Worm (Caenorhabditis elegans) whole organism, midembryonic: ENCODE results near the gene pmp-3.

Experiments
- T22C8.4 ChIP-seq: fragments of 200-800 bp; sonication (Bioruptor generic); IDR thresholded peaks from 2 replicates; pipeline ENCODE4 v1.3.6; 2022; ENCODE audit warnings: missing genetic modification characterization, missing compliant biosample characterization
- cog-1 ChIP-seq: sonication (generic microtip); optimal IDR thresholded peaks from 2 replicates; lab custom pipeline; 2016; ENCODE audit warnings: missing genetic modification characterization, missing compliant biosample characterization

DNA sequence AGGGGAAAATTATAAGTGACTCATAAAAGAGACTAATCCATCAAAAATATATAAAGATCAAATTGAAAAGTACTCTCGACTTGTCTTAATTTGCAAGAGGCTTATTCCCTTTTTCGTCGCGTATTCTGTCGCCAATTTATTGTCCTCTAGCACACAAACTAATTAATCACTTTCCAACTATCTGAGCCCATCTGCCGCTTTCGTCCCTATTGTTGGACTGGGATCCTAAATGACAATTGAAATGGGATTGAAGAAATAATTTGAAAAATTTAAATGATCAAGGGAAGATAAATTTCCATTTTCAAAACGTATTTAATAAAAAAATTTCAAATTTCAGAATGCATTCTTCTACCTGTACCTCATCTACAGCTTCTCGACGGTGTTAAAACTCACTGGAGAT, 4.1 kb downstream of the pmp-3 start:
- TF ChIP-seq cog-1 (tag; lab: Kevin White, UChicago) (no peak), T22C8.4 (GFP tag; lab: Robert Waterston, UW) (no peak)
